Fruit fly (Drosophila melanogaster) whole organism, embryonic: ENCODE data around the gene CG9673.

Source experiments
- B-H1 ChIP-seq: fragments of 200-800 bp; sonication (Bioruptor generic); IDR thresholded peaks from 3 replicates; pipeline ENCODE4 v1.3.6; 2022; ENCODE audit warnings: missing biosample characterization, missing genetic modification characterization
- CG10979 ChIP-seq: fragments of 200-800 bp; sonication (Bioruptor generic); optimal IDR thresholded peaks from 2 replicates; lab custom pipeline; 2018; ENCODE audit warnings: missing biosample characterization, mild to moderate bottlenecking, missing genetic modification characterization, moderate library complexity
- CG12155 ChIP-seq: fragments of 200-800 bp; sonication (Bioruptor generic); optimal IDR thresholded peaks from 3 replicates; lab custom pipeline; 2016; ENCODE audit warnings: missing biosample characterization, missing genetic modification characterization
- CG12744 ChIP-seq: fragments of 200-800 bp; sonication (Bioruptor generic); optimal IDR thresholded peaks from 2 replicates; lab custom pipeline; 2016; ENCODE audit warnings: missing biosample characterization, missing genetic modification characterization
- CG13424 ChIP-seq: fragments of 200-800 bp; sonication (Bioruptor generic); optimal IDR thresholded peaks from 2 replicates; lab custom pipeline; 2019; ENCODE audit warnings: missing biosample characterization, mild to moderate bottlenecking, missing genetic modification characterization, moderate library complexity
- CG15601 ChIP-seq: fragments of 200-800 bp; sonication (Bioruptor generic); optimal IDR thresholded peaks from 3 replicates; lab custom pipeline; 2019; ENCODE audit warnings: missing biosample characterization, mild to moderate bottlenecking, missing genetic modification characterization, moderate library complexity
- CG16863 ChIP-seq: fragments of 200-800 bp; sonication (Bioruptor generic); optimal IDR thresholded peaks from 3 replicates; lab custom pipeline; 2016; ENCODE audit warnings: missing biosample characterization, missing genetic modification characterization
- CG17328 ChIP-seq: fragments of 200-800 bp; sonication (Bioruptor generic); IDR thresholded peaks from 2 replicates; pipeline ENCODE4 v1.3.6; 2022; ENCODE audit warnings: missing biosample characterization, missing genetic modification characterization
- CG17361 ChIP-seq: fragments of 200-800 bp; sonication (Bioruptor generic); IDR thresholded peaks from 3 replicates; pipeline ENCODE4 v1.3.6; 2022; ENCODE audit warnings: missing biosample characterization, missing genetic modification characterization
- CG17568 ChIP-seq: fragments of 200-800 bp; sonication (Bioruptor generic); optimal IDR thresholded peaks from 2 replicates; lab custom pipeline; 2018; ENCODE audit warnings: missing biosample characterization, mild to moderate bottlenecking, missing genetic modification characterization, moderate library complexity
- CG17912 ChIP-seq: fragments of 200-800 bp; sonication (Bioruptor generic); optimal IDR thresholded peaks from 2 replicates; lab custom pipeline; 2018; ENCODE audit warnings: missing biosample characterization, mild to moderate bottlenecking, missing genetic modification characterization
- CG2678 ChIP-seq: fragments of 200-800 bp; sonication (Bioruptor generic); optimal IDR thresholded peaks from 3 replicates; lab custom pipeline; 2019; ENCODE audit warnings: missing biosample characterization, mild to moderate bottlenecking, missing genetic modification characterization, moderate library complexity
- CG2875 ChIP-seq: fragments of 200-800 bp; sonication (Bioruptor generic); optimal IDR thresholded peaks from 2 replicates; lab custom pipeline; 2017; ENCODE audit warnings: missing biosample characterization, mild to moderate bottlenecking, missing genetic modification characterization, missing genetic modification reagents
- CG34422 ChIP-seq: fragments of 200-800 bp; sonication (Bioruptor generic); IDR thresholded peaks from 3 replicates; pipeline ENCODE4 v1.3.6; 2022; ENCODE audit warnings: missing biosample characterization, missing genetic modification characterization
- CG4424 ChIP-seq: fragments of 200-800 bp; sonication (Bioruptor generic); optimal IDR thresholded peaks from 3 replicates; lab custom pipeline; 2016; ENCODE audit warnings: missing biosample characterization, missing genetic modification characterization
- CG6272 ChIP-seq: fragments of 200-800 bp; sonication (Bioruptor generic); IDR thresholded peaks from 2 replicates; pipeline ENCODE4 v1.3.6; 2022; ENCODE audit warnings: missing biosample characterization, missing genetic modification characterization
- CG6791 ChIP-seq: fragments of 200-800 bp; sonication (Bioruptor generic); IDR thresholded peaks from 3 replicates; pipeline ENCODE4 v1.3.6; 2022; ENCODE audit warnings: missing biosample characterization, missing genetic modification characterization; ENCODE audit not compliant: partially characterized antibody
- CG6854 ChIP-seq: fragments of 200-800 bp; sonication (Bioruptor generic); optimal IDR thresholded peaks from 3 replicates; lab custom pipeline; 2017; ENCODE audit warnings: missing biosample characterization, mild to moderate bottlenecking, missing genetic modification characterization
- CG7271 ChIP-seq: fragments of 200-800 bp; sonication (Bioruptor generic); optimal IDR thresholded peaks from 2 replicates; lab custom pipeline; 2018; ENCODE audit warnings: missing biosample characterization, mild to moderate bottlenecking, missing genetic modification characterization, moderate library complexity
- CG7745 ChIP-seq: fragments of 200-800 bp; sonication (Bioruptor generic); optimal IDR thresholded peaks from 2 replicates; lab custom pipeline; 2018; ENCODE audit warnings: missing biosample characterization, mild to moderate bottlenecking, missing genetic modification characterization, moderate library complexity
- CG8478 ChIP-seq: fragments of >200 bp; optimal IDR thresholded peaks from 2 replicates; lab custom pipeline; 2018
- CG9215 ChIP-seq: fragments of 200-800 bp; sonication (Bioruptor generic); IDR thresholded peaks from 2 replicates; pipeline ENCODE4 v1.3.6; 2022; ENCODE audit warnings: missing biosample characterization, missing genetic modification characterization
- HLH4C ChIP-seq: fragments of 200-800 bp; sonication (Bioruptor generic); IDR thresholded peaks from 3 replicates; pipeline ENCODE4 v1.3.6; 2022; ENCODE audit warnings: missing biosample characterization, missing genetic modification characterization; ENCODE audit not compliant: partially characterized antibody
- HLHmδ ChIP-seq: fragments of 200-800 bp; sonication (Bioruptor generic); optimal IDR thresholded peaks from 2 replicates; lab custom pipeline; 2018; ENCODE audit warnings: missing biosample characterization, mild to moderate bottlenecking, missing genetic modification characterization, moderate library complexity
- Sox100B ChIP-seq: fragments of 200-800 bp; sonication (Bioruptor generic); optimal IDR thresholded peaks from 3 replicates; lab custom pipeline; 2018; ENCODE audit warnings: missing biosample characterization, mild to moderate bottlenecking, missing genetic modification characterization
- Usf ChIP-seq: fragments of 200-800 bp; sonication (Bioruptor generic); optimal IDR thresholded peaks from 2 replicates; lab custom pipeline; 2017; ENCODE audit warnings: missing genotype, missing biosample characterization, missing genetic modification characterization
- ara ChIP-seq: fragments of 200-800 bp; sonication (Bioruptor generic); IDR thresholded peaks from 2 replicates; pipeline ENCODE4 v1.3.6; 2022; ENCODE audit warnings: missing biosample characterization, missing genetic modification characterization
- chn ChIP-seq: fragments of 200-800 bp; sonication (Bioruptor generic); optimal IDR thresholded peaks from 2 replicates; lab custom pipeline; 2016; ENCODE audit warnings: missing biosample characterization, missing genetic modification characterization
- ci ChIP-seq: fragments of 200-800 bp; sonication (Bioruptor generic); IDR thresholded peaks from 3 replicates; pipeline ENCODE4 v1.3.6; 2022; ENCODE audit warnings: missing biosample characterization, missing genetic modification characterization
- cwo ChIP-seq: fragments of 200-800 bp; sonication (Bioruptor generic); optimal IDR thresholded peaks from 3 replicates; lab custom pipeline; 2017; ENCODE audit warnings: missing biosample characterization, missing genetic modification characterization, mild to moderate bottlenecking, moderate library complexity, missing genetic modification reagents
- danr ChIP-seq: fragments of 200-800 bp; sonication (Bioruptor generic); IDR thresholded peaks from 2 replicates; pipeline ENCODE4 v1.3.6; 2022; ENCODE audit warnings: missing biosample characterization, missing genetic modification characterization
- dati ChIP-seq: fragments of 200-800 bp; sonication (Bioruptor generic); IDR thresholded peaks from 2 replicates; pipeline ENCODE4 v1.3.6; 2022; ENCODE audit warnings: missing biosample characterization, missing genetic modification characterization
- dm ChIP-seq: fragments of 200-800 bp; sonication (Bioruptor generic); optimal IDR thresholded peaks from 3 replicates; lab custom pipeline; 2016; ENCODE audit warnings: missing biosample characterization, missing genetic modification characterization
- dmrt11E ChIP-seq: fragments of 200-800 bp; sonication (Bioruptor generic); optimal IDR thresholded peaks from 3 replicates; lab custom pipeline; 2018; ENCODE audit warnings: missing biosample characterization, mild to moderate bottlenecking, missing genetic modification characterization, moderate library complexity
- fd102C ChIP-seq: fragments of 200-800 bp; sonication (Bioruptor generic); optimal IDR thresholded peaks from 2 replicates; lab custom pipeline; 2018; ENCODE audit warnings: missing biosample characterization, mild to moderate bottlenecking, missing genetic modification characterization, moderate library complexity
- fd3F ChIP-seq: fragments of 200-800 bp; sonication (Bioruptor generic); optimal IDR thresholded peaks from 2 replicates; lab custom pipeline; 2018; ENCODE audit warnings: missing biosample characterization, mild to moderate bottlenecking, missing genetic modification characterization, moderate library complexity
- fd96Cb ChIP-seq: fragments of 200-800 bp; sonication (Bioruptor generic); optimal IDR thresholded peaks from 2 replicates; lab custom pipeline; 2018; ENCODE audit warnings: missing biosample characterization, mild to moderate bottlenecking, missing genetic modification characterization, moderate library complexity
- gem ChIP-seq: fragments of 200-800 bp; sonication (Bioruptor generic); optimal IDR thresholded peaks from 2 replicates; lab custom pipeline; 2019; ENCODE audit warnings: missing biosample characterization, mild to moderate bottlenecking, missing genetic modification characterization, moderate library complexity
- her ChIP-seq: fragments of 200-800 bp; sonication (Bioruptor generic); optimal IDR thresholded peaks from 2 replicates; lab custom pipeline; 2016; ENCODE audit warnings: missing biosample characterization, missing genetic modification characterization
- jigr1 ChIP-seq: fragments of 200-800 bp; sonication (Bioruptor generic); IDR thresholded peaks from 3 replicates; pipeline ENCODE4 v1.3.6; 2022; ENCODE audit warnings: missing biosample characterization, missing genetic modification characterization
- lab ChIP-seq: fragments of 200-800 bp; sonication (Bioruptor generic); optimal IDR thresholded peaks from 3 replicates; lab custom pipeline; 2017; ENCODE audit warnings: missing biosample characterization, missing genetic modification characterization, mild to moderate bottlenecking, moderate library complexity, missing genetic modification reagents
- oc ChIP-seq: fragments of 200-800 bp; sonication (Bioruptor generic); optimal IDR thresholded peaks from 2 replicates; lab custom pipeline; 2018; ENCODE audit warnings: missing biosample characterization, mild to moderate bottlenecking, missing genetic modification characterization, moderate library complexity
- otp ChIP-seq: fragments of 200-800 bp; sonication (Bioruptor generic); IDR thresholded peaks from 3 replicates; pipeline ENCODE4, ENCODE4 v1.3.6; 2022; ENCODE audit warnings: missing biosample characterization, missing genetic modification characterization
- row ChIP-seq: fragments of 200-800 bp; sonication (Bioruptor generic); IDR thresholded peaks from 3 replicates; pipeline ENCODE4 v1.3.6; 2022; ENCODE audit warnings: missing biosample characterization, missing genetic modification characterization
- slbo ChIP-seq: fragments of 200-800 bp; sonication (Bioruptor generic); IDR thresholded peaks from 2 replicates; pipeline ENCODE4 v1.3.6; 2022; ENCODE audit warnings: missing biosample characterization, missing genetic modification characterization
- sr ChIP-seq: fragments of 200-800 bp; sonication (Bioruptor generic); IDR thresholded peaks from 3 replicates; pipeline ENCODE4 v1.3.6; 2022; ENCODE audit warnings: missing biosample characterization, missing genetic modification characterization
- ssp ChIP-seq: fragments of 200-800 bp; sonication (Bioruptor generic); IDR thresholded peaks from 2 replicates; pipeline ENCODE4 v1.3.6; 2022; ENCODE audit warnings: missing biosample characterization, missing genetic modification characterization
- stwl ChIP-seq: fragments of 200-800 bp; sonication (Bioruptor generic); optimal IDR thresholded peaks from 3 replicates; lab custom pipeline; 2018; ENCODE audit warnings: missing biosample characterization, mild to moderate bottlenecking, missing genetic modification characterization, moderate library complexity
- tna ChIP-seq: fragments of 200-800 bp; sonication (Bioruptor generic); IDR thresholded peaks from 2 replicates; pipeline ENCODE4 v1.3.6; 2022; ENCODE audit warnings: missing biosample characterization, missing genetic modification characterization; ENCODE audit not compliant: partially characterized antibody
- trem ChIP-seq: fragments of 200-800 bp; optimal IDR thresholded peaks from 3 replicates; lab custom pipeline; 2019; ENCODE audit warnings: missing biosample characterization, mild to moderate bottlenecking, missing genetic modification characterization, moderate library complexity
- trh ChIP-seq: fragments of 200-800 bp; sonication (Bioruptor generic); optimal IDR thresholded peaks from 2 replicates; lab custom pipeline; 2016; ENCODE audit warnings: missing biosample characterization, missing genetic modification characterization

The CG9673 gene

dm6 chrX:16655724-16656235 lies 47.9 kb downstream of the CG9673 start:
- TF ChIP-seq CG16863 (GFP tag; lab: Kevin White, UChicago), result no peak
- TF ChIP-seq gem (tag; lab: Kevin White, UChicago), result no peak
- TF ChIP-seq HLHmδ (GFP tag; lab: Kevin White, UChicago), result peak; percentile 17
- TF ChIP-seq oc (tag; lab: Kevin White, UChicago), result peak; percentile 41
- peak; percentile 98 for TF ChIP-seq cwo (GFP tag; lab: Kevin White, UChicago)
- TF ChIP-seq CG15601 (tag; lab: Kevin White, UChicago), result no peak
- no peak for TF ChIP-seq CG6854 (GFP tag; lab: Kevin White, UChicago)
- TF ChIP-seq CG2875 (GFP tag; lab: Kevin White, UChicago), result no peak
- no peak for TF ChIP-seq fd102C (GFP tag; lab: Kevin White, UChicago)
- no peak for TF ChIP-seq fd96Cb (tag; lab: Kevin White, UChicago)
- peak; percentile 59 for TF ChIP-seq lab
- TF ChIP-seq trem (tag; lab: Kevin White, UChicago), result peak; percentile 16
- TF ChIP-seq B-H1, result no peak
- TF ChIP-seq CG6272, result no peak
- TF ChIP-seq HLH4C (GFP tag; lab: Robert Waterston, UW), result no peak
- 0 out of 2 replicates have a peak, but pooled peaks have one; percentile 38 for TF ChIP-seq ara (GFP tag; lab: Robert Waterston, UW)
- no peak for TF ChIP-seq tna (GFP tag; lab: Robert Waterston, UW)
- TF ChIP-seq slbo, result no peak
- no peak for TF ChIP-seq dati (GFP tag; lab: Robert Waterston, UW)
- no peak for TF ChIP-seq CG9215 (GFP tag; lab: Robert Waterston, UW)
- TF ChIP-seq her (GFP tag; lab: Kevin White, UChicago), result peak; percentile 29
- no peak for TF ChIP-seq CG12744 (GFP tag; lab: Kevin White, UChicago)
- TF ChIP-seq CG2678 (tag; lab: Kevin White, UChicago), result peak; percentile 39
- 0 out of 3 replicates have a peak, but pooled peaks have one; percentile 19 for TF ChIP-seq row (GFP tag; lab: Robert Waterston, UW)
- TF ChIP-seq ci (GFP tag; lab: Robert Waterston, UW), result no peak
- TF ChIP-seq dmrt11E (tag; lab: Kevin White, UChicago), result no peak
- no peak for TF ChIP-seq CG17361
- peak; percentile 82; the same call in 1 of the 3 replicates for TF ChIP-seq CG34422 (GFP tag; lab: Robert Waterston, UW)
- TF ChIP-seq chn (GFP tag; lab: Kevin White, UChicago), result no peak
- TF ChIP-seq CG4424 (GFP tag; lab: Kevin White, UChicago), result no peak
- no peak for TF ChIP-seq CG6791 (GFP tag; lab: Robert Waterston, UW)
- TF ChIP-seq CG7745 (tag; lab: Kevin White, UChicago), result peak; percentile 72
- peak; percentile 72 for TF ChIP-seq dm (GFP tag; lab: Kevin White, UChicago)
- no peak for TF ChIP-seq CG17328 (GFP tag; lab: Robert Waterston, UW)
- TF ChIP-seq CG17568 (GFP tag; lab: Kevin White, UChicago), result no peak
- no peak for TF ChIP-seq CG7271
- TF ChIP-seq otp (GFP tag; lab: Robert Waterston, UW), result no peak
- TF ChIP-seq CG8478 (lab: Kevin White, UChicago), result no peak
- TF ChIP-seq fd3F, result no peak
- no peak for TF ChIP-seq Usf (GFP tag; lab: Kevin White, UChicago)
- no peak for TF ChIP-seq CG17912 (GFP tag; lab: Kevin White, UChicago)
- TF ChIP-seq stwl (tag; lab: Kevin White, UChicago), result peak; percentile 12
- no peak for TF ChIP-seq CG13424
- TF ChIP-seq ssp (GFP tag; lab: Robert Waterston, UW), result no peak
- no peak for TF ChIP-seq trh (GFP tag; lab: Kevin White, UChicago)
- TF ChIP-seq CG10979, result no peak
- no peak for TF ChIP-seq CG12155 (GFP tag; lab: Kevin White, UChicago)
- TF ChIP-seq danr (GFP tag; lab: Robert Waterston, UW), result no peak
- no peak for TF ChIP-seq jigr1 (GFP tag; lab: Robert Waterston, UW)
- TF ChIP-seq Sox100B, result no peak
- no peak for TF ChIP-seq sr (GFP tag; lab: Robert Waterston, UW)
